Worm (Caenorhabditis elegans) whole organism, early embryonic: ENCODE data around the gene kin-20.

ENCODE experiments used
- B0310.2 ChIP-seq: sonication (generic microtip); optimal IDR thresholded peaks from 2 replicates; lab custom pipeline; 2016; ENCODE audit warnings: mild to moderate bottlenecking, missing genetic modification characterization, missing compliant biosample characterization
- ama-1 ChIP-seq: fragments of 150-350 bp; optimal IDR thresholded peaks from 2 replicates; lab custom pipeline; 2014
- ceh-13 ChIP-seq: fragments of 200-800 bp; sonication (Bioruptor generic); optimal IDR thresholded peaks from 2 replicates; lab custom pipeline; 2018; ENCODE audit warnings: mild to moderate bottlenecking, missing genetic modification characterization, missing compliant biosample characterization
- ceh-36 ChIP-seq: sonication (generic microtip); optimal IDR thresholded peaks from 2 replicates; lab custom pipeline; 2016; ENCODE audit warnings: missing genetic modification characterization, inconsistent platforms, missing compliant biosample characterization
- ets-7 ChIP-seq: sonication (generic microtip); optimal IDR thresholded peaks from 2 replicates; lab custom pipeline; 2016; ENCODE audit warnings: missing genotype, missing genetic modification characterization, missing compliant biosample characterization
- hmbx-1 ChIP-seq: sonication (generic microtip); optimal IDR thresholded peaks from 2 replicates; lab custom pipeline; 2016; ENCODE audit warnings: mild to moderate bottlenecking, missing genetic modification characterization, missing compliant biosample characterization
- pes-1 ChIP-seq: fragments of 200-800 bp; sonication (Bioruptor generic); IDR thresholded peaks from 2 replicates; pipeline ENCODE4 v1.3.6; 2022; ENCODE audit warnings: missing genetic modification reagents, missing genetic modification characterization, missing compliant biosample characterization
- sea-1 ChIP-seq: fragments of 200-800 bp; sonication (Bioruptor generic); conservative IDR thresholded peaks from 2 replicates; pipeline ENCODE4 v1.3.6; 2022; ENCODE audit warnings: missing genetic modification characterization, missing compliant biosample characterization
- tbx-11 ChIP-seq: fragments of 200-800 bp; sonication (Bioruptor generic); IDR thresholded peaks from 2 replicates; pipeline ENCODE4 v1.3.6; 2022; ENCODE audit warnings: missing genetic modification characterization, missing compliant biosample characterization

ce11 chrX:15262423-15262822 is 15.1 kb downstream of the kin-20 start, which contains the start of gene F46F2.5:
- TF ChIP-seq ceh-36 (no peak), ama-1 (no peak), pes-1 (GFP tag; lab: Robert Waterston, UW) (no peak), hmbx-1 (no peak), sea-1 (no peak), B0310.2 (tag; lab: Kevin White, UChicago) (no peak), tbx-11 (GFP tag; lab: Robert Waterston, UW) (no peak), ets-7 (no peak), ceh-13 (GFP tag; lab: Kevin White, UChicago) (no peak)
